Fruit fly (Drosophila melanogaster): ENCODE data around the gene CG14625.

Gene CG14625

DNA sequence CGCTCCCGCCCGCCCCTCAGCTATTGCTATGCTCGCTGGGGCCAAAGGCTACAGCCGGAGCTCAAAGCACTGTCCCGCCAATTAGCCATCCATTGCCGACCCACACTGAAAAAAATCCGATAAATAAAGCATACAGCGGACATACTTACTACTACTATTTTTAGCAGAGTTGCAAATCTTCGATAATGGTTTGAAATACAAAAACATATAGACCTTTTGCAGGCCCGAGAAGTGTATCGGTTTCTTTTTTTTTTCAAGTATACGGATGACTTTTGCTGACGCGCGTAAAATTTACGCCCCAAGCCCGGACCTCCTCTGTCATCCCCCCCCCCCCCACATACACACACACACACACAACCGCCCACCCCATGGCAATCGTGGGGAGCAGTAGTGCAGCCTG, 32.4 kb downstream of the CG14625 start (continued):
- no peak for TF ChIP-seq CG16779 (tag; optimal IDR thresholded peaks at IDR 0.05)
- peak; percentile 60 for TF ChIP-seq CG32006 (GFP tag; optimal IDR thresholded peaks at IDR 0.05)
- TF ChIP-seq eg (GFP tag; IDR thresholded peaks at IDR 0.05), result peak; percentile 65

DNA sequence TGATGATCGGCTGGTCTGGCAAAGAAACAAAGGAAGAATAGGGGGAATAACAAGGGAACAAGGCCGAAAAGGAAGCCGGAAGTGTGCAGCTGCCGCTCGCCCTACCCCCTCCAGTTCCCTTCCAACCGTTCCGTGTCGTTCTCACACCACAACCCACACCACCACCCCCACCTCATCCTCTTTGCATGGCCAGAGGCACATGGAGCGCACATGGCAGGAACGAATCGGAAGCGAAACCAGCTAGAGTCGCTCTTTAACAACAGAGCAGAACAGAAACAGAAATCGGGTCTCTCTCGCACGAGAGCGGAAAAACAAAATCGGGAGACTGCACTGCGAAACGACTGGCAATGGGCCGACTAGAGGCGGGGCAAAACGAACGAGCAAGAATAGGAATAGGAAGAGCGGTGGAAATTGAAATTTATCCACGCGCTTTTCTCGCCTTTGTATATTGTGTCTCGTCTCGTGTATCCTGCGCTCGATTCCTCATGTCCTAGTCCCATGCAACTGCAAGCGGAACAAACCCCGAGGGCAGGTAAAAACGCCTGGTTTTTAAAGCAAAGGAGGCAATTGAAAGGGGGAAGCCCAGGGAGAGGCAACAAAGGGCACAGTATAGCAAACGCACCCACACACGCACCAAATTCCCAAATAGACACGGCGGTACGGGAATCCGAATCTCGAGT, 33.3 kb downstream of the CG14625 start:
- TF ChIP-seq CG1621 (tag; optimal IDR thresholded peaks at IDR 0.05) (peak; percentile 10), dsx (GFP tag; optimal IDR thresholded peaks at IDR 0.05; ENCODE audit: poor library complexity, severe bottlenecking) (peak; percentile 12), Sox14 (GFP tag; optimal IDR thresholded peaks at IDR 0.05) (no peak), Eip78C (GFP tag) (peak; percentile 26)

dm6 chrX:1233989-1234388, 34.6 kb downstream of the CG14625 start:
- TF ChIP-seq fkh (GFP tag; optimal IDR thresholded peaks at IDR 0.05) (no peak), CG10669 (GFP tag; optimal IDR thresholded peaks at IDR 0.05) (no peak), Sox14 (GFP tag; optimal IDR thresholded peaks at IDR 0.05) (peak; percentile 34), CG6792 (GFP tag; optimal IDR thresholded peaks at IDR 0.05) (no peak), Eip78C (GFP tag) (no peak), CG16779 (tag; optimal IDR thresholded peaks at IDR 0.05) (no peak), CG15336 (GFP tag; IDR thresholded peaks at IDR 0.05) (no peak), Lpt (GFP tag; optimal IDR thresholded peaks at IDR 0.05) (no peak), Hr39 (GFP tag; optimal IDR thresholded peaks at IDR 0.05) (no peak), CG11902 (GFP tag; optimal IDR thresholded peaks at IDR 0.05) (no peak), CG4318 (GFP tag; optimal IDR thresholded peaks at IDR 0.05) (no peak), CG7368 (GFP tag; optimal IDR thresholded peaks at IDR 0.05) (no peak), dsx (GFP tag; optimal IDR thresholded peaks at IDR 0.05; ENCODE audit: poor library complexity, severe bottlenecking) (peak; percentile 80)

DNA sequence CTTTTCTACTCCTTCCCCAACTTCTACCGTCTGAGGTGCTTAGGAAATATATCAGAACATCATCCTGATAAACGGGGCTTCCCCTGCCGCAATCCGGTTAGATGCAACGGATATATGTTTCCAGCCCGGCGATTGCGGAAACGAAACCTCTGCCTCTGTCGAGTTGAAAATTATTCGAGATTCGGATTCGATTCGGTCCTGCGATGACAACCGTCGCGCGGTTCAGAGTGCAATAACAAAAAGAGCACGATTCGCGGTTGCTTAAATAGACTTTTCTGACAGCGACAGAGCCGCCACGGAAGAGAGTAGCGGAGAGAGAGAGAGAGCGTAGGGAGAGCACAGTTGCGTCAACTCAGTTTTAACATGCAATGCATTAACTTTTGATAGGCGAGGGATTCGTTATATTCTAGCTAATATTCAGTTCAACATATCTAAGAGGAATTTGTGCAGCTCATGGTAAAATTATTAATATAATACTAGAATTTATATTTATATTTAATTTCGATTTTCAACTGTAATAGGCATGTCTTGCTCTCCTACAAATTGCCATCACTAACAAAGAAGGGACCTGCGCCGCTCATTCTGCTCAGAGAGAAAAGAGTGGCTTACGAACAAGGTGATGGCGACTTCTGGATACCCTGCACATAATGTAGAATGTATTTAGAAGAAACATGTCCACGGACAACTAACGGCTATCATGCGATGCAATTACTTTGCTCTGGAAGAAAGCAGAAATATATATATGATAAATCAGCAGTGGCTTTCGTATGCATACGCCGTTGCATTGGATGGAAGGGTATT, 35.7 kb downstream of the CG14625 start:
- TF ChIP-seq fd59A (GFP tag; optimal IDR thresholded peaks at IDR 0.05), result peak; percentile 77
- TF ChIP-seq OdsH (GFP tag; optimal IDR thresholded peaks at IDR 0.05), result peak; percentile 79
- TF ChIP-seq CG9139 (GFP tag; optimal IDR thresholded peaks at IDR 0.05), result peak; percentile 72
- peak; percentile 84 for TF ChIP-seq pdm3 (GFP tag; optimal IDR thresholded peaks at IDR 0.05)
- TF ChIP-seq esn (GFP tag; optimal IDR thresholded peaks at IDR 0.05), result peak; percentile 90
- peak; percentile 76 for TF ChIP-seq spab (GFP tag; optimal IDR thresholded peaks at IDR 0.05)
- TF ChIP-seq CG6163 (GFP tag; IDR thresholded peaks at IDR 0.05), result peak; percentile 92
- peak; percentile 86 for TF ChIP-seq Hr39 (GFP tag; optimal IDR thresholded peaks at IDR 0.05)
- peak; percentile 80 for TF ChIP-seq CG3919 (GFP tag; optimal IDR thresholded peaks at IDR 0.05)
- peak; percentile 78 for TF ChIP-seq Ets21C (GFP tag; optimal IDR thresholded peaks at IDR 0.05)
- peak; percentile 87 for TF ChIP-seq CG32006 (GFP tag; optimal IDR thresholded peaks at IDR 0.05)
- peak; percentile 92 for TF ChIP-seq topi (GFP tag; optimal IDR thresholded peaks at IDR 0.05)
- TF ChIP-seq Sox14 (GFP tag; optimal IDR thresholded peaks at IDR 0.05), result peak; percentile 92
- peak; percentile 59 for TF ChIP-seq Lpt (GFP tag; optimal IDR thresholded peaks at IDR 0.05)
- TF ChIP-seq lz (GFP tag; optimal IDR thresholded peaks at IDR 0.05), result peak; percentile 91
- peak; percentile 85 for TF ChIP-seq CG8119 (GFP tag; IDR thresholded peaks at IDR 0.05)
- TF ChIP-seq cyc (GFP tag; optimal IDR thresholded peaks at IDR 0.05), result peak; percentile 79
- TF ChIP-seq Smox (GFP tag; optimal IDR thresholded peaks at IDR 0.05), result peak; percentile 82
- peak; percentile 86 for TF ChIP-seq CG8632 (GFP tag; optimal IDR thresholded peaks at IDR 0.05)
- peak; percentile 66 for TF ChIP-seq CG7368 (GFP tag; optimal IDR thresholded peaks at IDR 0.05)
- peak; percentile 85 for TF ChIP-seq achi (GFP tag; optimal IDR thresholded peaks at IDR 0.05)
- peak; percentile 77 for TF ChIP-seq dac (GFP tag; optimal IDR thresholded peaks at IDR 0.05)
- TF ChIP-seq CG6276 (GFP tag; optimal IDR thresholded peaks at IDR 0.05), result peak; percentile 80
- TF ChIP-seq svp (GFP tag), result peak; percentile 94
- peak; percentile 86 for TF ChIP-seq Eip75B (GFP tag; optimal IDR thresholded peaks at IDR 0.05)
- TF ChIP-seq CG10631 (GFP tag; optimal IDR thresholded peaks at IDR 0.05), result peak; percentile 84
- peak; percentile 90 for TF ChIP-seq Sox102F (GFP tag; optimal IDR thresholded peaks at IDR 0.05)
- TF ChIP-seq fd85E (GFP tag; optimal IDR thresholded peaks at IDR 0.05), result peak; percentile 29
- peak; percentile 87 for TF ChIP-seq CG10669 (GFP tag; optimal IDR thresholded peaks at IDR 0.05)
- TF ChIP-seq fkh (GFP tag; optimal IDR thresholded peaks at IDR 0.05), result peak; percentile 31
- TF ChIP-seq salr (GFP tag; optimal IDR thresholded peaks at IDR 0.05), result peak; percentile 60 to 84
- TF ChIP-seq CG6792 (GFP tag; optimal IDR thresholded peaks at IDR 0.05), result peak; percentile 71
- peak; percentile 81 for TF ChIP-seq CG34406 (GFP tag; optimal IDR thresholded peaks at IDR 0.05)
- TF ChIP-seq CG16779 (tag; optimal IDR thresholded peaks at IDR 0.05), result peak; percentile 67
- peak; percentile 63 for TF ChIP-seq net (GFP tag; optimal IDR thresholded peaks at IDR 0.05)

Data from whole organism, prepupa.